Fruit fly (Drosophila melanogaster) whole organism, embryonic: ENCODE results near the gene Tsf2.
A peak's percentile ranks its signal among the peaks of the same experiment; 100 is the strongest.

Experiments
- BEAF-32 ChIP-seq: fragments of 200-800 bp; sonication (Bioruptor generic); optimal IDR thresholded peaks from 3 replicates; lab custom pipeline; 2017; ENCODE audit warnings: missing biosample characterization, missing genetic modification characterization, mild to moderate bottlenecking, moderate library complexity, missing genetic modification reagents
- C15 ChIP-seq: fragments of 200-800 bp; sonication (Bioruptor generic); IDR thresholded peaks from 3 replicates; pipeline ENCODE4 v1.3.6; 2022; ENCODE audit warnings: missing biosample characterization, missing genetic modification characterization
- CG10979 ChIP-seq: fragments of 200-800 bp; sonication (Bioruptor generic); optimal IDR thresholded peaks from 2 replicates; lab custom pipeline; 2018; ENCODE audit warnings: missing biosample characterization, mild to moderate bottlenecking, missing genetic modification characterization, moderate library complexity
- CG11696 ChIP-seq: fragments of 200-800 bp; sonication (Bioruptor generic); IDR thresholded peaks from 2 replicates; pipeline ENCODE4 v1.3.6; 2022; ENCODE audit warnings: missing biosample characterization, missing genetic modification characterization
- CG12299 ChIP-seq: fragments of 200-800 bp; sonication (Bioruptor generic); optimal IDR thresholded peaks from 2 replicates; lab custom pipeline; 2018; ENCODE audit warnings: missing biosample characterization, mild to moderate bottlenecking, missing genetic modification characterization
- CG15514 ChIP-seq: fragments of 200-800 bp; sonication (Bioruptor generic); optimal IDR thresholded peaks from 3 replicates; lab custom pipeline; 2017; ENCODE audit warnings: missing biosample characterization, missing genetic modification characterization, mild to moderate bottlenecking, moderate library complexity, missing genetic modification reagents
- CG15601 ChIP-seq: fragments of 200-800 bp; sonication (Bioruptor generic); optimal IDR thresholded peaks from 3 replicates; lab custom pipeline; 2019; ENCODE audit warnings: missing biosample characterization, mild to moderate bottlenecking, missing genetic modification characterization, moderate library complexity
- CG1647 ChIP-seq: fragments of 200-800 bp; sonication (Bioruptor generic); optimal IDR thresholded peaks from 3 replicates; lab custom pipeline; 2016; ENCODE audit warnings: missing biosample characterization, missing genetic modification characterization
- CG17612 ChIP-seq: fragments of 200-800 bp; sonication (Bioruptor generic); IDR thresholded peaks from 2 replicates; pipeline ENCODE4 v1.3.6; 2022; ENCODE audit warnings: missing biosample characterization, missing genetic modification characterization
- CG17829 ChIP-seq: fragments of 200-800 bp; optimal IDR thresholded peaks from 2 replicates; lab custom pipeline; 2019; ENCODE audit warnings: missing biosample characterization, mild to moderate bottlenecking, missing genetic modification characterization, moderate library complexity
- CG18619 ChIP-seq: fragments of 200-800 bp; sonication (Bioruptor generic); optimal IDR thresholded peaks from 3 replicates; lab custom pipeline; 2017; ENCODE audit warnings: missing biosample characterization, mild to moderate bottlenecking, missing genetic modification characterization
- CG4707 ChIP-seq: fragments of 200-800 bp; sonication (Bioruptor generic); optimal IDR thresholded peaks from 2 replicates; lab custom pipeline; 2018; ENCODE audit warnings: missing biosample characterization, mild to moderate bottlenecking, missing genetic modification characterization, moderate library complexity
- CG4854 ChIP-seq: fragments of 200-800 bp; sonication (Bioruptor generic); optimal IDR thresholded peaks from 2 replicates; lab custom pipeline; 2016; ENCODE audit warnings: missing biosample characterization, missing genetic modification characterization, inconsistent platforms
- CG5245 ChIP-seq: fragments of 200-800 bp; sonication (Bioruptor generic); optimal IDR thresholded peaks from 3 replicates; lab custom pipeline; 2016; ENCODE audit warnings: missing biosample characterization, missing genetic modification characterization
- CG7271 ChIP-seq: fragments of 200-800 bp; sonication (Bioruptor generic); optimal IDR thresholded peaks from 2 replicates; lab custom pipeline; 2018; ENCODE audit warnings: missing biosample characterization, mild to moderate bottlenecking, missing genetic modification characterization, moderate library complexity
- CG7372 ChIP-seq: fragments of 200-800 bp; sonication (Bioruptor generic); IDR thresholded peaks from 2 replicates; pipeline ENCODE4 v1.3.6; 2022; ENCODE audit warnings: missing biosample characterization, missing genetic modification characterization
- CG8281 ChIP-seq: fragments of 200-800 bp; sonication (Bioruptor generic); optimal IDR thresholded peaks from 2 replicates; lab custom pipeline; 2018; ENCODE audit warnings: missing biosample characterization, mild to moderate bottlenecking, missing genetic modification characterization, moderate library complexity
- CG9797 ChIP-seq: fragments of 200-800 bp; sonication (Bioruptor generic); optimal IDR thresholded peaks from 3 replicates; lab custom pipeline; 2018; ENCODE audit warnings: missing biosample characterization, mild to moderate bottlenecking, missing genetic modification characterization
- CG9932 ChIP-seq: fragments of 200-800 bp; sonication (Bioruptor generic); IDR thresholded peaks from 2 replicates; pipeline ENCODE4 v1.3.6; 2022; ENCODE audit warnings: missing biosample characterization, missing genetic modification characterization
- CTCF ChIP-seq: fragments of 200-800 bp; sonication (Bioruptor generic); optimal IDR thresholded peaks from 2 replicates; lab custom pipeline; 2017; ENCODE audit warnings: missing biosample characterization, mild to moderate bottlenecking, missing genetic modification characterization, moderate library complexity
- Dref ChIP-seq: fragments of 200-800 bp; sonication (Bioruptor generic); IDR thresholded peaks from 2 replicates; pipeline ENCODE4 v1.3.6; 2022; ENCODE audit warnings: missing biosample characterization, missing genetic modification characterization
- Fer2 ChIP-seq: fragments of 200-800 bp; sonication (Bioruptor generic); optimal IDR thresholded peaks from 2 replicates; lab custom pipeline; 2018; ENCODE audit warnings: missing biosample characterization, mild to moderate bottlenecking, missing genetic modification characterization, moderate library complexity
- Hand ChIP-seq: fragments of 200-800 bp; sonication (Bioruptor generic); optimal IDR thresholded peaks from 2 replicates; lab custom pipeline; 2017; ENCODE audit warnings: mild to moderate bottlenecking, missing biosample characterization, missing genetic modification reagents, missing genetic modification characterization
- Mad ChIP-seq: fragments of 200-800 bp; sonication (Bioruptor generic); optimal IDR thresholded peaks from 2 replicates; lab custom pipeline; 2016; ENCODE audit warnings: missing biosample characterization, missing genetic modification characterization
- Med ChIP-seq: fragments of 200-800 bp; sonication (Bioruptor generic); peaks from one replicate; lab custom pipeline; 2016; ENCODE audit warnings: missing biosample characterization, missing genetic modification characterization, mild to moderate bottlenecking, inconsistent platforms, moderate library complexity
- Sox102F ChIP-seq: fragments of 200-800 bp; sonication (Bioruptor generic); optimal IDR thresholded peaks from 2 replicates; lab custom pipeline; 2018; ENCODE audit warnings: missing biosample characterization, mild to moderate bottlenecking, missing genetic modification characterization, moderate library complexity
- Usf ChIP-seq: fragments of 200-800 bp; sonication (Bioruptor generic); optimal IDR thresholded peaks from 2 replicates; lab custom pipeline; 2017; ENCODE audit warnings: missing genotype, missing biosample characterization, missing genetic modification characterization
- Vsx1 ChIP-seq: fragments of 200-800 bp; sonication (Bioruptor generic); optimal IDR thresholded peaks from 2 replicates; lab custom pipeline; 2017; ENCODE audit warnings: missing biosample characterization, mild to moderate bottlenecking, missing genetic modification characterization, missing genetic modification reagents
- Xbp1 ChIP-seq: fragments of 200-800 bp; sonication (Bioruptor generic); optimal IDR thresholded peaks from 3 replicates; lab custom pipeline; 2016; ENCODE audit warnings: missing biosample characterization, mild to moderate bottlenecking, missing genetic modification characterization
- ash1 ChIP-seq: fragments of 200-800 bp; sonication (Bioruptor generic); optimal IDR thresholded peaks from 2 replicates; lab custom pipeline; 2018; ENCODE audit warnings: missing biosample characterization, mild to moderate bottlenecking, missing genetic modification characterization
- cas ChIP-seq: fragments of 200-800 bp; sonication (Bioruptor generic); IDR thresholded peaks from 2 replicates; pipeline ENCODE4 v1.3.6; 2022; ENCODE audit warnings: missing biosample characterization, missing genetic modification characterization
- caup ChIP-seq: fragments of 200-800 bp; sonication (Bioruptor generic); optimal IDR thresholded peaks from 3 replicates; lab custom pipeline; 2017; ENCODE audit warnings: missing biosample characterization, mild to moderate bottlenecking, missing genetic modification characterization, moderate library complexity; ENCODE audit not compliant: severe bottlenecking
- chif ChIP-seq, 2 experiments: fragments of 200-800 bp; sonication (Bioruptor generic); optimal IDR thresholded peaks; 3 replicates each; lab custom pipeline; 2016; ENCODE audit warnings: missing biosample characterization in 2 of 2, missing genetic modification characterization in 2 of 2
- ci ChIP-seq: fragments of 200-800 bp; sonication (Bioruptor generic); IDR thresholded peaks from 3 replicates; pipeline ENCODE4 v1.3.6; 2022; ENCODE audit warnings: missing biosample characterization, missing genetic modification characterization
- corto ChIP-seq: fragments of 200-800 bp; sonication (Bioruptor generic); optimal IDR thresholded peaks from 2 replicates; lab custom pipeline; 2016; ENCODE audit warnings: missing biosample characterization, mild to moderate bottlenecking, missing genetic modification characterization, moderate library complexity
- emc ChIP-seq: fragments of 200-800 bp; sonication (Bioruptor generic); optimal IDR thresholded peaks from 2 replicates; lab custom pipeline; 2016; ENCODE audit warnings: missing biosample characterization, missing genetic modification characterization
- eve ChIP-seq, 2 experiments: fragments of >200 bp; optimal IDR thresholded peaks; 2 replicates each; lab custom pipeline; 2017; ENCODE audit warnings: missing biosample characterization in 2 of 2, missing genetic modification characterization in 2 of 2
- ftz-f1 ChIP-seq: fragments of 200-800 bp; sonication (Bioruptor generic); optimal IDR thresholded peaks from 2 replicates; lab custom pipeline; 2016; ENCODE audit warnings: missing biosample characterization, missing genetic modification characterization
- gce ChIP-seq: fragments of 200-800 bp; sonication (Bioruptor generic); IDR thresholded peaks from 3 replicates; pipeline ENCODE4 v1.3.6; 2022; ENCODE audit warnings: missing biosample characterization, missing genetic modification characterization
- hth ChIP-seq: fragments of >200 bp; optimal IDR thresholded peaks from 2 replicates; lab custom pipeline; 2017; ENCODE audit warnings: inconsistent platforms
- lmd ChIP-seq: fragments of 200-800 bp; sonication (Bioruptor generic); IDR thresholded peaks from 2 replicates; pipeline ENCODE4 v1.3.6; 2022; ENCODE audit warnings: missing biosample characterization, missing genetic modification characterization
- mirr ChIP-seq: fragments of 200-800 bp; sonication (Bioruptor generic); optimal IDR thresholded peaks from 3 replicates; lab custom pipeline; 2018; ENCODE audit warnings: missing biosample characterization, mild to moderate bottlenecking, missing genetic modification characterization
- nerfin-1 ChIP-seq: fragments of 200-800 bp; sonication (Bioruptor generic); optimal IDR thresholded peaks from 3 replicates; lab custom pipeline; 2019; ENCODE audit warnings: missing biosample characterization, mild to moderate bottlenecking, missing genetic modification characterization, moderate library complexity
- onecut ChIP-seq: fragments of 200-800 bp; sonication (Bioruptor generic); IDR thresholded peaks from 2 replicates; pipeline ENCODE4 v1.3.6; 2022; ENCODE audit warnings: missing biosample characterization, missing genetic modification characterization
- otp ChIP-seq: fragments of 200-800 bp; sonication (Bioruptor generic); IDR thresholded peaks from 3 replicates; pipeline ENCODE4, ENCODE4 v1.3.6; 2022; ENCODE audit warnings: missing biosample characterization, missing genetic modification characterization
- psq ChIP-seq: fragments of 200-800 bp; sonication (Bioruptor generic); optimal IDR thresholded peaks from 2 replicates; lab custom pipeline; 2017; ENCODE audit warnings: missing biosample characterization, missing genetic modification characterization
- sens ChIP-seq: fragments of 200-800 bp; sonication (Bioruptor generic); peaks from one replicate; lab custom pipeline; 2016; ENCODE audit warnings: missing biosample characterization, missing genetic modification characterization
- sr ChIP-seq: fragments of 200-800 bp; sonication (Bioruptor generic); IDR thresholded peaks from 3 replicates; pipeline ENCODE4 v1.3.6; 2022; ENCODE audit warnings: missing biosample characterization, missing genetic modification characterization
- ssp ChIP-seq: fragments of 200-800 bp; sonication (Bioruptor generic); IDR thresholded peaks from 2 replicates; pipeline ENCODE4 v1.3.6; 2022; ENCODE audit warnings: missing biosample characterization, missing genetic modification characterization
- stwl ChIP-seq: fragments of 200-800 bp; sonication (Bioruptor generic); optimal IDR thresholded peaks from 3 replicates; lab custom pipeline; 2018; ENCODE audit warnings: missing biosample characterization, mild to moderate bottlenecking, missing genetic modification characterization, moderate library complexity
- toy ChIP-seq: fragments of 200-800 bp; sonication (Bioruptor generic); IDR thresholded peaks from 2 replicates; pipeline ENCODE4 v1.3.6; 2022; ENCODE audit warnings: missing biosample characterization, missing genetic modification characterization

Tsf2 gene

dm6 chr3L:12526433-12527113 lies 7.0 kb downstream of the Tsf2 start, which contains the start of gene eIF2beta (continued):
- TF ChIP-seq sens (GFP tag; lab: Kevin White, UChicago) (peak; percentile 92), CG10979 (tag; lab: Kevin White, UChicago) (peak; percentile 47), CG15514 (GFP tag; lab: Kevin White, UChicago) (peak; percentile 55), CG5245 (GFP tag; lab: Kevin White, UChicago) (peak; percentile 57), Sox102F (GFP tag; lab: Kevin White, UChicago) (peak; percentile 31), CG7372 (GFP tag; lab: Robert Waterston, UW) (no peak), Vsx1 (no peak), CTCF (GFP tag; lab: Kevin White, UChicago) (peak; percentile 95), CG7271 (tag; lab: Kevin White, UChicago) (no peak), Usf (GFP tag; lab: Kevin White, UChicago) (no peak), corto (GFP tag; lab: Kevin White, UChicago) (no peak), CG12299 (no peak), CG1647 (GFP tag; lab: Kevin White, UChicago) (no peak), gce (GFP tag; lab: Robert Waterston, UW) (0 out of 3 replicates have a peak, but pooled peaks have one; percentile 39), Xbp1 (peak; percentile 34), Hand (no peak), ftz-f1 (GFP tag; lab: Kevin White, UChicago) (no peak), C15 (GFP tag; lab: Robert Waterston, UW) (no peak), Fer2 (no peak), BEAF-32 (GFP tag; lab: Kevin White, UChicago) (peak; percentile 40), chif (GFP tag; optimal IDR thresholded peaks at IDR 0.05; lab: Kevin White, UChicago) (peak; percentile 9 to 30), CG17829 (tag; lab: Kevin White, UChicago) (peak; percentile 23), eve (GFP tag; optimal IDR thresholded peaks at IDR 0.05; lab: Kevin White, UChicago) (no peak), onecut (GFP tag; lab: Robert Waterston, UW) (peak; percentile 53), ssp (no peak), ci (GFP tag; lab: Robert Waterston, UW) (peak; percentile 72), toy (GFP tag; lab: Robert Waterston, UW) (no peak), nerfin-1 (peak; percentile 33), Mad (GFP tag; lab: Kevin White, UChicago) (no peak), cas (GFP tag; lab: Robert Waterston, UW) (no peak), CG4854 (peak; percentile 26), stwl (tag; lab: Kevin White, UChicago) (peak; percentile 46), Dref (GFP tag; lab: Robert Waterston, UW) (no peak), Med (GFP tag; lab: Kevin White, UChicago) (peak; percentile 92), CG8281 (tag; lab: Kevin White, UChicago) (no peak), caup (GFP tag; lab: Kevin White, UChicago) (peak; percentile 16), mirr (GFP tag; lab: Kevin White, UChicago) (peak; percentile 61), hth (lab: Kevin White, UChicago) (no peak), CG18619 (GFP tag; lab: Kevin White, UChicago) (no peak), CG17612 (no peak), CG11696 (no peak), sr (no peak), ash1 (GFP tag; lab: Kevin White, UChicago) (no peak), emc (GFP tag; lab: Kevin White, UChicago) (no peak), otp (GFP tag; lab: Robert Waterston, UW) (no peak), CG9797 (GFP tag; lab: Kevin White, UChicago) (peak; percentile 91), CG4707 (peak; percentile 70), CG9932 (no peak), lmd (no peak), CG15601 (tag; lab: Kevin White, UChicago) (peak; percentile 52), psq (GFP tag; lab: Kevin White, UChicago) (no peak)
